Worm (Caenorhabditis elegans): ENCODE measurements around the gene ZC190.7.

ZC190.7 gene

ce11 chrV:8667230-8668021, 19.2 kb downstream of the ZC190.7 start:
- TF ChIP-seq nhr-71 (tag; optimal IDR thresholded peaks at IDR 0.05) = peak; percentile 65
- TF ChIP-seq nhr-76 (tag; optimal IDR thresholded peaks at IDR 0.05) = no peak
- TF ChIP-seq snu-23 (GFP tag; optimal IDR thresholded peaks at IDR 0.05) = peak; percentile 12
- peak; percentile 21 for TF ChIP-seq nhr-47 (tag; optimal IDR thresholded peaks at IDR 0.05)
- TF ChIP-seq ztf-4 (tag; optimal IDR thresholded peaks at IDR 0.05) = peak; percentile 23
- TF ChIP-seq rnt-1 (tag; optimal IDR thresholded peaks at IDR 0.05) = peak; percentile 73
- TF ChIP-seq nhr-20 (tag; optimal IDR thresholded peaks at IDR 0.05) = peak; percentile 38
- peak; percentile 55 for TF ChIP-seq lin-14 (GFP tag; optimal IDR thresholded peaks at IDR 0.05)
- peak; percentile 20 for TF ChIP-seq nhr-19 (GFP tag; conservative IDR thresholded peaks at IDR 0.05)
- no peak for TF ChIP-seq C34B4.2 (tag; optimal IDR thresholded peaks at IDR 0.05)
- TF ChIP-seq efl-1 (optimal IDR thresholded peaks at IDR 0.05) = no peak
- TF ChIP-seq efl-1 (GFP tag; optimal IDR thresholded peaks at IDR 0.05 in 1 of 2) = no peak
- no peak for TF ChIP-seq lin-35 (GFP tag; optimal IDR thresholded peaks at IDR 0.05)
- TF ChIP-seq lin-39 (tag; optimal IDR thresholded peaks at IDR 0.05) = peak; percentile 33
- TF ChIP-seq irx-1 (tag; optimal IDR thresholded peaks at IDR 0.05) = no peak

- TF ChIP-seq zip-4 (GFP tag; optimal IDR thresholded peaks at IDR 0.05) (no peak), efl-1 (optimal IDR thresholded peaks at IDR 0.05) (no peak), efl-1 (GFP tag; optimal IDR thresholded peaks at IDR 0.05 in 1 of 2) (peak in 1 of 2 experiments; percentile 58)
Observed at ce11 chrV:8665765-8666164, 20.9 kb downstream of the ZC190.7 start, which contains the start of gene ZC190.4. Gene ZC190.4, plus strand, starts transcription at chrV:8666065.

DNA sequence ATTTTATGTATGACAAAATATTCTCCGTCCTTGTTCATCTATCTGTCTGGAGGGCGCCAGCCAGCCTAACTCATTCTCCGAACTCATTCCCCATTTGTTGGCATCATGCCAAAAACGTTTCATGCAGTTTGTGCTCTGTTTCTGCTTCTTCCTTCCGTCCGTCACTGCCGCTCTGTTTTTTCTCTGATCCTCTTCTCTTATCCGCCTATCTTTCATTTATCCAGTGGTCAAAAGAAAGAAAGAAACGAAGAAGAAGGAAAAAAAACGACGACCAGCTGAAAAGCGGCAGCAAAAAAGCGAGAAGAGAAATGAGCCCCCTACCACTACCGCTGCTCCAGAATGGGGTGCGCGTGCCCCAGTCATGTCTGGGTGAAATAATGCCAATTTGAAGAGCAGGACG, 23.6 kb downstream of the ZC190.7 start:
- TF ChIP-seq dpl-1 (GFP tag; optimal IDR thresholded peaks at IDR 0.05) (no peak), unc-86 (tag; optimal IDR thresholded peaks at IDR 0.05) (peak; percentile 81), snu-23 (GFP tag; optimal IDR thresholded peaks at IDR 0.05) (peak; percentile 7), Y116A8C.19 (tag; optimal IDR thresholded peaks at IDR 0.05; ENCODE audit: borderline replicate concordance) (no peak), lin-14 (GFP tag; optimal IDR thresholded peaks at IDR 0.05) (peak; percentile 91), tbx-2 (tag; optimal IDR thresholded peaks at IDR 0.05) (peak; percentile 43), snpc-4 (tag; optimal IDR thresholded peaks at IDR 0.05) (peak; percentile 7), lin-35 (GFP tag; optimal IDR thresholded peaks at IDR 0.05) (peak in 1 of 2 experiments; percentile 1), egl-13 (tag; optimal IDR thresholded peaks at IDR 0.05) (no peak), pax-3 (tag; optimal IDR thresholded peaks at IDR 0.05) (no peak), aha-1 (tag; optimal IDR thresholded peaks at IDR 0.05) (no peak), nhr-47 (tag; optimal IDR thresholded peaks at IDR 0.05) (peak; percentile 40), blmp-1 (tag; optimal IDR thresholded peaks at IDR 0.05) (no peak), mep-1 (tag; optimal IDR thresholded peaks at IDR 0.05) (peak; percentile 18), sptf-1 (tag; optimal IDR thresholded peaks at IDR 0.05) (no peak), isw-1 (GFP tag; IDR thresholded peaks at IDR 0.05) (no peak), tlp-1 (tag; optimal IDR thresholded peaks at IDR 0.05) (no peak), egl-27 (tag; optimal IDR thresholded peaks at IDR 0.05) (no peak), dsc-1 (tag; optimal IDR thresholded peaks at IDR 0.05) (peak; percentile 45), sox-4 (tag; optimal IDR thresholded peaks at IDR 0.05) (no peak), nhr-71 (tag; optimal IDR thresholded peaks at IDR 0.05) (peak; percentile 67), nhr-28 (tag; optimal IDR thresholded peaks at IDR 0.05) (no peak), ztf-11 (tag; optimal IDR thresholded peaks at IDR 0.05) (no peak), C34B4.2 (tag; optimal IDR thresholded peaks at IDR 0.05) (no peak), fkh-8 (tag; optimal IDR thresholded peaks at IDR 0.05) (peak; percentile 70), irx-1 (tag; optimal IDR thresholded peaks at IDR 0.05) (peak; percentile 10), ets-5 (GFP tag; IDR thresholded peaks at IDR 0.05) (no peak), hlh-17 (GFP tag; optimal IDR thresholded peaks at IDR 0.05; ENCODE audit: borderline replicate concordance) (no peak), nhr-84 (tag; optimal IDR thresholded peaks at IDR 0.05) (no peak), nhr-77 (tag; optimal IDR thresholded peaks at IDR 0.05) (no peak), nhr-20 (tag; optimal IDR thresholded peaks at IDR 0.05) (no peak), ces-1 (GFP tag; optimal IDR thresholded peaks at IDR 0.05) (no peak), ama-1 (optimal IDR thresholded peaks at IDR 0.05) (no peak), ztf-4 (tag; optimal IDR thresholded peaks at IDR 0.05) (no peak), skn-1 (tag; optimal IDR thresholded peaks at IDR 0.05) (no peak), swsn-7 (tag; optimal IDR thresholded peaks at IDR 0.05) (peak; percentile 39), zip-4 (GFP tag; optimal IDR thresholded peaks at IDR 0.05) (no peak), lsy-2 (tag; optimal IDR thresholded peaks at IDR 0.05) (peak in 1 of 2 experiments; percentile 14), mdl-1 (tag; optimal IDR thresholded peaks at IDR 0.05) (no peak), ceh-82 (tag; optimal IDR thresholded peaks at IDR 0.05) (peak in 2 of 3 experiments; percentile 14 to 33)
